Worm (Caenorhabditis elegans) whole organism, early embryonic: ENCODE data around the gene F23D12.4.

ENCODE experiments used
- ama-1 ChIP-seq: fragments of 150-350 bp; optimal IDR thresholded peaks from 2 replicates; lab custom pipeline; 2014
- pes-1 ChIP-seq: fragments of 200-800 bp; sonication (Bioruptor generic); IDR thresholded peaks from 2 replicates; pipeline ENCODE4 v1.3.6; 2022; ENCODE audit warnings: missing genetic modification reagents, missing genetic modification characterization, missing compliant biosample characterization

DNA sequence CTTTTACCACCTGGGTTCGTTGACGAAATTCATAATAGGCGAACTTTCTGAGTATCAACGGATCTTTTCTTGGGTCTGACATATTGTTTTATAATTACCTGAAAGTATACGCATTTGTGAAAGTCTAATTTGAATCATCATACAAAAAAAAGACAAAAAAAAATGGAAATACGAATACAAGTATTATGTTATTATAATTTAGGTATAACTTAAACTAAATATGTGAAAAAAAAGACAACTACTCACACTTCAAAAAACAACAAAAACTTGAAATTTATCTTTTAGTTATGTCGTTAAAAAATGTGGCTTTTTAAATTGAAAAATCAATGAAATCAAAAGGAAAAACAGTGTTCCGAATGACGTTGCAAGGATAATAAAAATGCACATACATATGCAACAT is 32.0 kb upstream of the F23D12.4 start, which contains the start of gene fbxa-179:
- TF ChIP-seq ama-1 (lab: Kevin White, UChicago) (no peak), pes-1 (GFP tag; lab: Robert Waterston, UW) (no peak)
